Fruit fly (Drosophila melanogaster) whole organism, prepupa: ENCODE data around the gene CG43389.
A peak's percentile ranks its signal among the peaks of the same experiment; 100 is the strongest.

Experiments used
- Blimp-1 ChIP-seq: fragments of 200-800 bp; sonication (Bioruptor generic); optimal IDR thresholded peaks from 3 replicates; lab custom pipeline; 2017; ENCODE audit warnings: missing biosample characterization, missing genetic modification characterization, mild to moderate bottlenecking, moderate library complexity, missing genetic modification reagents
- CG10631 ChIP-seq: fragments of 200-800 bp; sonication (Bioruptor generic); optimal IDR thresholded peaks from 2 replicates; lab custom pipeline; 2016; ENCODE audit warnings: missing biosample characterization, missing genetic modification characterization
- CG10669 ChIP-seq: fragments of 200-800 bp; sonication (Bioruptor generic); optimal IDR thresholded peaks from 3 replicates; lab custom pipeline; 2018; ENCODE audit warnings: missing biosample characterization, mild to moderate bottlenecking, missing genetic modification characterization, moderate library complexity
- CG11762 ChIP-seq: fragments of 200-800 bp; sonication (Bioruptor generic); optimal IDR thresholded peaks from 3 replicates; lab custom pipeline; 2016; ENCODE audit warnings: missing biosample characterization, missing genetic modification characterization; ENCODE audit not compliant: insufficient read depth
- CG11902 ChIP-seq: fragments of 200-800 bp; sonication (Bioruptor generic); optimal IDR thresholded peaks from 3 replicates; lab custom pipeline; 2016; ENCODE audit warnings: missing biosample characterization, missing genetic modification characterization
- CG15336 ChIP-seq: fragments of 200-800 bp; sonication (Bioruptor generic); IDR thresholded peaks from 2 replicates; pipeline ENCODE4 v1.3.6; 2022; ENCODE audit warnings: missing biosample characterization, missing genetic modification characterization
- CG1621 ChIP-seq: fragments of 200-800 bp; sonication (Bioruptor generic); optimal IDR thresholded peaks from 3 replicates; lab custom pipeline; 2018; ENCODE audit warnings: missing biosample characterization, mild to moderate bottlenecking, missing genetic modification characterization
- CG16779 ChIP-seq: fragments of 200-800 bp; sonication (Bioruptor generic); optimal IDR thresholded peaks from 3 replicates; lab custom pipeline; 2017; ENCODE audit warnings: missing biosample characterization, mild to moderate bottlenecking, missing genetic modification characterization
- CG31627 ChIP-seq: fragments of 200-800 bp; sonication (Bioruptor generic); optimal IDR thresholded peaks from 3 replicates; lab custom pipeline; 2016; ENCODE audit warnings: missing biosample characterization, missing genetic modification characterization
- CG4318 ChIP-seq: fragments of 200-800 bp; sonication (Bioruptor generic); optimal IDR thresholded peaks from 3 replicates; lab custom pipeline; 2017; ENCODE audit warnings: missing biosample characterization, mild to moderate bottlenecking, missing genetic modification characterization
- CG6163 ChIP-seq: fragments of 200-800 bp; sonication (Bioruptor generic); IDR thresholded peaks from 3 replicates; pipeline ENCODE4 v1.3.6; 2022; ENCODE audit warnings: missing biosample characterization, missing genetic modification characterization
- CG6808 ChIP-seq: fragments of 200-800 bp; sonication (Bioruptor generic); optimal IDR thresholded peaks from 3 replicates; lab custom pipeline; 2017; ENCODE audit warnings: missing biosample characterization, missing genetic modification characterization, mild to moderate bottlenecking, moderate library complexity, missing genetic modification reagents
- CG6854 ChIP-seq: fragments of 200-800 bp; sonication (Bioruptor generic); optimal IDR thresholded peaks from 2 replicates; lab custom pipeline; 2017; ENCODE audit warnings: missing biosample characterization, mild to moderate bottlenecking, missing genetic modification characterization
- CG7368 ChIP-seq: fragments of 200-800 bp; sonication (Bioruptor generic); optimal IDR thresholded peaks from 3 replicates; lab custom pipeline; 2016; ENCODE audit warnings: missing biosample characterization, missing genetic modification characterization
- CG8119 ChIP-seq: fragments of 200-800 bp; sonication (Bioruptor generic); IDR thresholded peaks from 3 replicates; pipeline ENCODE4 v1.3.6; 2022; ENCODE audit warnings: missing biosample characterization, missing genetic modification characterization
- CG8319 ChIP-seq: fragments of 200-800 bp; sonication (Bioruptor generic); optimal IDR thresholded peaks from 3 replicates; lab custom pipeline; 2016; ENCODE audit warnings: missing biosample characterization, missing genetic modification characterization
- CG8632 ChIP-seq: fragments of 200-800 bp; sonication (Bioruptor generic); optimal IDR thresholded peaks from 3 replicates; lab custom pipeline; 2016; ENCODE audit warnings: missing biosample characterization, missing genetic modification characterization
- CG9139 ChIP-seq: fragments of 200-800 bp; sonication (Bioruptor generic); optimal IDR thresholded peaks from 3 replicates; lab custom pipeline; 2017; ENCODE audit warnings: missing biosample characterization, mild to moderate bottlenecking, missing genetic modification characterization
- Eip78C ChIP-seq: fragments of 200-800 bp; sonication (Bioruptor generic); peaks from one replicate; lab custom pipeline; 2016; ENCODE audit warnings: missing biosample characterization, missing genetic modification characterization
- Eip93F ChIP-seq: fragments of 200-800 bp; sonication (Bioruptor generic); optimal IDR thresholded peaks from 2 replicates; lab custom pipeline; 2016; ENCODE audit warnings: missing biosample characterization, mild to moderate bottlenecking, missing genetic modification characterization
- Ets21C ChIP-seq: fragments of 200-800 bp; sonication (Bioruptor generic); optimal IDR thresholded peaks from 3 replicates; lab custom pipeline; 2016; ENCODE audit warnings: missing biosample characterization, missing genetic modification characterization
- Ets96B ChIP-seq: fragments of 200-800 bp; optimal IDR thresholded peaks from 2 replicates; lab custom pipeline; 2019; ENCODE audit warnings: missing biosample characterization, mild to moderate bottlenecking, missing genetic modification characterization, moderate library complexity
- Gug ChIP-seq: fragments of 200-800 bp; sonication (Bioruptor generic); IDR thresholded peaks from 2 replicates; pipeline ENCODE4 v1.3.6; 2022; ENCODE audit warnings: missing biosample characterization, missing genetic modification characterization
- Hr39 ChIP-seq: fragments of 200-800 bp; sonication (Bioruptor generic); optimal IDR thresholded peaks from 2 replicates; lab custom pipeline; 2016; ENCODE audit warnings: missing biosample characterization, missing genetic modification characterization
- Hr4 ChIP-seq: fragments of 200-800 bp; sonication (Bioruptor generic); optimal IDR thresholded peaks from 3 replicates; lab custom pipeline; 2016; ENCODE audit warnings: missing biosample characterization, missing genetic modification characterization
- Lpt ChIP-seq: fragments of 200-800 bp; sonication (Bioruptor generic); optimal IDR thresholded peaks from 3 replicates; lab custom pipeline; 2016; ENCODE audit warnings: missing biosample characterization, missing genetic modification characterization
- Met ChIP-seq: fragments of 200-800 bp; sonication (Bioruptor generic); optimal IDR thresholded peaks from 3 replicates; lab custom pipeline; 2016; ENCODE audit warnings: missing biosample characterization, missing genetic modification characterization
- Sox14 ChIP-seq: fragments of 200-800 bp; sonication (Bioruptor generic); optimal IDR thresholded peaks from 3 replicates; lab custom pipeline; 2016; ENCODE audit warnings: missing biosample characterization, missing genetic modification characterization
- cyc ChIP-seq: fragments of 200-800 bp; sonication (Bioruptor generic); optimal IDR thresholded peaks from 3 replicates; lab custom pipeline; 2016; ENCODE audit warnings: missing biosample characterization, missing genetic modification characterization
- dac ChIP-seq: fragments of 200-800 bp; sonication (Bioruptor generic); optimal IDR thresholded peaks from 2 replicates; lab custom pipeline; 2017; ENCODE audit warnings: missing biosample characterization, mild to moderate bottlenecking, missing genetic modification characterization
- dsx ChIP-seq: fragments of 200-800 bp; optimal IDR thresholded peaks from 3 replicates; lab custom pipeline; 2019; ENCODE audit warnings: missing biosample characterization, mild to moderate bottlenecking, missing genetic modification characterization, moderate library complexity; ENCODE audit not compliant: poor library complexity, severe bottlenecking
- eg ChIP-seq: fragments of 200-800 bp; sonication (Bioruptor generic); IDR thresholded peaks from 3 replicates; pipeline ENCODE4 v1.3.6; 2022; ENCODE audit warnings: missing biosample characterization, missing genetic modification characterization
- fd85E ChIP-seq: fragments of 200-800 bp; sonication (Bioruptor generic); optimal IDR thresholded peaks from 3 replicates; lab custom pipeline; 2016; ENCODE audit warnings: missing biosample characterization, missing genetic modification characterization
- fkh ChIP-seq: fragments of 200-800 bp; sonication (Bioruptor generic); optimal IDR thresholded peaks from 3 replicates; lab custom pipeline; 2017; ENCODE audit warnings: missing biosample characterization, mild to moderate bottlenecking, missing genetic modification characterization, moderate library complexity
- net ChIP-seq: fragments of 200-800 bp; sonication (Bioruptor generic); optimal IDR thresholded peaks from 3 replicates; lab custom pipeline; 2016; ENCODE audit warnings: missing biosample characterization, missing genetic modification characterization
- pdm3 ChIP-seq: fragments of 200-800 bp; sonication (Bioruptor generic); optimal IDR thresholded peaks from 3 replicates; lab custom pipeline; 2016; ENCODE audit warnings: missing biosample characterization, missing genetic modification characterization
- salr ChIP-seq, 2 experiments: fragments of 200-800 bp; sonication (Bioruptor generic); optimal IDR thresholded peaks; 3 replicates each; lab custom pipeline; 2016 to 2018; ENCODE audit warnings: missing biosample characterization in 2 of 2, missing genetic modification characterization in 2 of 2, mild to moderate bottlenecking in 1 of 2
- ss ChIP-seq, 2 experiments: fragments of 200-800 bp; sonication (Bioruptor generic); optimal IDR thresholded peaks; 2 replicates in 1 of 2; 3 replicates in 1 of 2; lab custom pipeline; 2017 to 2018; ENCODE audit warnings: mild to moderate bottlenecking in 2 of 2, missing biosample characterization in 2 of 2, missing genetic modification characterization in 2 of 2, moderate library complexity in 1 of 2
- svp ChIP-seq: fragments of 200-800 bp; sonication (Bioruptor generic); peaks from one replicate; lab custom pipeline; 2016; ENCODE audit warnings: missing biosample characterization, missing genetic modification characterization
- topi ChIP-seq: fragments of 200-800 bp; sonication (Bioruptor generic); optimal IDR thresholded peaks from 3 replicates; lab custom pipeline; 2016; ENCODE audit warnings: missing biosample characterization, missing genetic modification characterization
- vri ChIP-seq: fragments of 200-800 bp; sonication (Bioruptor generic); optimal IDR thresholded peaks from 3 replicates; lab custom pipeline; 2016; ENCODE audit warnings: missing biosample characterization, mild to moderate bottlenecking, missing genetic modification characterization

Gene CG43389

dm6 chr3L:3206263-3206662 is 41.6 kb upstream of the CG43389 start, which contains the start of gene CG33160:
TSS of gene CG33160 (minus strand) at chr3L:3206363.
- TF ChIP-seq CG8119 (GFP tag; lab: Robert Waterston, UW) (no peak), CG11762 (GFP tag; lab: Kevin White, UChicago) (no peak), CG10669 (no peak), fd85E (GFP tag; lab: Kevin White, UChicago) (no peak), cyc (no peak), CG6163 (GFP tag; lab: Robert Waterston, UW) (no peak), CG15336 (no peak), CG16779 (tag; lab: Kevin White, UChicago) (no peak), CG6808 (GFP tag; lab: Kevin White, UChicago) (no peak), net (no peak), dsx (GFP tag; lab: Kevin White, UChicago) (no peak), pdm3 (GFP tag; lab: Kevin White, UChicago) (no peak), CG8319 (GFP tag; lab: Kevin White, UChicago) (no peak), Ets21C (GFP tag; lab: Kevin White, UChicago) (no peak), Gug (GFP tag; lab: Robert Waterston, UW) (no peak), Met (GFP tag; lab: Kevin White, UChicago) (no peak), Sox14 (no peak), topi (GFP tag; lab: Kevin White, UChicago) (no peak)
- TF ChIP-seq, all 60 proteins: peak for 0

- TF ChIP-seq Hr39 (GFP tag; lab: Kevin White, UChicago): no peak
- TF ChIP-seq CG8319 (GFP tag; lab: Kevin White, UChicago): no peak
- no peak for TF ChIP-seq Ets21C (GFP tag; lab: Kevin White, UChicago)
- no peak for TF ChIP-seq CG6854 (GFP tag; lab: Kevin White, UChicago)
Observed at dm6 chr3L:3208895-3209294, 38.9 kb upstream of the CG43389 start, which contains the start of the genes CG32269 and CG32270. TSS of gene CG32269 (minus strand) at chr3L:3208985. TSS of gene CG32270 (minus strand) at chr3L:3208985.

- TF ChIP-seq svp (GFP tag; lab: Kevin White, UChicago) (peak; percentile 80), Sox14 (no peak)
Observed at dm6 chr3L:3218859-3219258, 29.0 kb upstream of the CG43389 start, which contains the start of the genes hob and nSMase. TSS of gene hob (minus strand) at chr3L:3218920. TSS of gene nSMase (plus strand) at chr3L:3219156.

- TF ChIP-seq cyc (peak; percentile 91), Lpt (GFP tag; lab: Kevin White, UChicago) (no peak), fd85E (GFP tag; lab: Kevin White, UChicago) (peak; percentile 31), vri (no peak), svp (GFP tag; lab: Kevin White, UChicago) (no peak), Ets96B (peak; percentile 38), Hr4 (GFP tag; lab: Kevin White, UChicago) (no peak), Eip78C (GFP tag; lab: Kevin White, UChicago) (peak; percentile 96), CG6808 (GFP tag; lab: Kevin White, UChicago) (no peak), Met (GFP tag; lab: Kevin White, UChicago) (peak; percentile 69), CG8119 (GFP tag; lab: Robert Waterston, UW) (no peak), Ets21C (GFP tag; lab: Kevin White, UChicago) (peak; percentile 21), CG10669 (peak; percentile 31), CG6163 (GFP tag; lab: Robert Waterston, UW) (peak; percentile 89), CG8632 (GFP tag; lab: Kevin White, UChicago) (peak; percentile 78), ss (GFP tag; optimal IDR thresholded peaks at IDR 0.05; lab: Kevin White, UChicago) (peak; percentile 29 to 89), CG7368 (no peak), CG9139 (GFP tag; lab: Kevin White, UChicago) (no peak), Gug (GFP tag; lab: Robert Waterston, UW) (no peak), topi (GFP tag; lab: Kevin White, UChicago) (peak; percentile 86), net (peak; percentile 47), Eip93F (no peak), eg (GFP tag; lab: Robert Waterston, UW) (no peak; the same call in 1 of the 3 replicates), dac (peak; percentile 78), Blimp-1 (GFP tag; lab: Kevin White, UChicago) (peak; percentile 86), CG31627 (GFP tag; lab: Kevin White, UChicago) (peak; percentile 90), CG1621 (tag; lab: Kevin White, UChicago) (no peak), CG11902 (GFP tag; lab: Kevin White, UChicago) (peak; percentile 55), CG4318 (GFP tag; lab: Kevin White, UChicago) (no peak), Hr39 (GFP tag; lab: Kevin White, UChicago) (peak; percentile 25), CG10631 (GFP tag; lab: Kevin White, UChicago) (peak; percentile 77), fkh (peak; percentile 34), CG6854 (GFP tag; lab: Kevin White, UChicago) (peak; percentile 93), salr (GFP tag; optimal IDR thresholded peaks at IDR 0.05; lab: Kevin White, UChicago) (peak; percentile 65 to 91)
Observed at dm6 chr3L:3222643-3223389, 25.0 kb upstream of the CG43389 start, which contains the start of the genes RpL28 and eIF1. TSS of gene RpL28 (minus strand) at chr3L:3222960. TSS of gene eIF1 (plus strand) at chr3L:3223341.
